Worm (Caenorhabditis elegans): ENCODE data around the gene rol-3.

- TF ChIP-seq tbx-2 (tag; optimal IDR thresholded peaks at IDR 0.05) (no peak), nhr-28 (tag; optimal IDR thresholded peaks at IDR 0.05) (no peak), ama-1 (optimal IDR thresholded peaks at IDR 0.05) (no peak), nhr-76 (tag; optimal IDR thresholded peaks at IDR 0.05) (no peak), ztf-11 (tag; optimal IDR thresholded peaks at IDR 0.05) (no peak), isw-1 (GFP tag; IDR thresholded peaks at IDR 0.05) (no peak), lsy-2 (tag; optimal IDR thresholded peaks at IDR 0.05) (no peak), sox-4 (tag; optimal IDR thresholded peaks at IDR 0.05) (no peak), mep-1 (tag; optimal IDR thresholded peaks at IDR 0.05) (no peak), fos-1 (tag; optimal IDR thresholded peaks at IDR 0.05) (no peak), snpc-4 (tag; optimal IDR thresholded peaks at IDR 0.05) (no peak)
Measured at ce11 chrV:8278830-8279229, 40.6 kb upstream of the rol-3 start, which contains the start of gene str-136.
